Fruit fly (Drosophila melanogaster) whole organism, embryonic: Measurements from ENCODE around the gene CG33090.

Experiments used
- Awh ChIP-seq: fragments of 200-800 bp; sonication (Bioruptor generic); IDR thresholded peaks from 2 replicates; pipeline ENCODE4, ENCODE4 v1.3.6; 2022; ENCODE audit warnings: missing biosample characterization, missing genetic modification characterization
- CG10147 ChIP-seq: fragments of 200-800 bp; sonication (Bioruptor generic); optimal IDR thresholded peaks from 2 replicates; lab custom pipeline; 2019; ENCODE audit warnings: missing biosample characterization, mild to moderate bottlenecking, missing genetic modification characterization, moderate library complexity
- CG11085 ChIP-seq: fragments of 200-800 bp; sonication (Bioruptor generic); IDR thresholded peaks from 2 replicates; pipeline ENCODE4 v1.3.6; 2022; ENCODE audit warnings: missing biosample characterization, missing genetic modification characterization
- CG11504 ChIP-seq: fragments of 200-800 bp; sonication (Bioruptor generic); optimal IDR thresholded peaks from 3 replicates; lab custom pipeline; 2019; ENCODE audit warnings: missing biosample characterization, mild to moderate bottlenecking, missing genetic modification characterization, moderate library complexity
- CG12236 ChIP-seq: fragments of 200-800 bp; sonication (Bioruptor generic); optimal IDR thresholded peaks from 2 replicates; lab custom pipeline; 2016; ENCODE audit warnings: missing biosample characterization, missing genetic modification characterization
- CG12769 ChIP-seq: fragments of 200-800 bp; sonication (Bioruptor generic); optimal IDR thresholded peaks from 2 replicates; lab custom pipeline; 2019; ENCODE audit warnings: missing biosample characterization, mild to moderate bottlenecking, missing genetic modification characterization, moderate library complexity
- CG14667 ChIP-seq: fragments of 200-800 bp; sonication (Bioruptor generic); IDR thresholded peaks from 2 replicates; pipeline ENCODE4 v1.3.6; 2022; ENCODE audit warnings: missing biosample characterization, missing genetic modification characterization
- CG14710 ChIP-seq: fragments of 200-800 bp; sonication (Bioruptor generic); optimal IDR thresholded peaks from 3 replicates; lab custom pipeline; 2019; ENCODE audit warnings: missing biosample characterization, mild to moderate bottlenecking, missing genetic modification characterization, moderate library complexity
- CG31365 ChIP-seq: fragments of 200-800 bp; sonication (Bioruptor generic); optimal IDR thresholded peaks from 2 replicates; lab custom pipeline; 2018; ENCODE audit warnings: missing biosample characterization, mild to moderate bottlenecking, missing genetic modification characterization
- CG32767 ChIP-seq: fragments of 200-800 bp; sonication (Bioruptor generic); IDR thresholded peaks from 2 replicates; pipeline ENCODE4 v1.3.6; 2022; ENCODE audit warnings: missing biosample characterization, missing genetic modification characterization
- CG6654 ChIP-seq: fragments of 200-800 bp; sonication (Bioruptor generic); optimal IDR thresholded peaks from 2 replicates; lab custom pipeline; 2017; ENCODE audit warnings: missing biosample characterization, mild to moderate bottlenecking, missing genetic modification characterization
- CG7963 ChIP-seq: fragments of 200-800 bp; sonication (Bioruptor generic); IDR thresholded peaks from 3 replicates; pipeline ENCODE4 v1.3.6; 2022; ENCODE audit warnings: missing biosample characterization, missing genetic modification characterization; ENCODE audit not compliant: partially characterized antibody
- CG8089 ChIP-seq: fragments of 200-800 bp; sonication (Bioruptor generic); optimal IDR thresholded peaks from 3 replicates; lab custom pipeline; 2016; ENCODE audit warnings: missing biosample characterization, missing genetic modification characterization
- CG8281 ChIP-seq: fragments of 200-800 bp; sonication (Bioruptor generic); optimal IDR thresholded peaks from 2 replicates; lab custom pipeline; 2018; ENCODE audit warnings: missing biosample characterization, mild to moderate bottlenecking, missing genetic modification characterization, moderate library complexity
- CG8359 ChIP-seq: fragments of 200-800 bp; sonication (Bioruptor generic); optimal IDR thresholded peaks from 2 replicates; lab custom pipeline; 2017; ENCODE audit warnings: missing biosample characterization, mild to moderate bottlenecking, missing genetic modification characterization, borderline replicate concordance
- CG8924 ChIP-seq: fragments of 200-800 bp; optimal IDR thresholded peaks from 3 replicates; lab custom pipeline; 2019; ENCODE audit warnings: missing biosample characterization, mild to moderate bottlenecking, missing genetic modification characterization, moderate library complexity
- Dbx ChIP-seq: fragments of 200-800 bp; sonication (Bioruptor generic); IDR thresholded peaks from 3 replicates; pipeline ENCODE4 v1.3.6; 2022; ENCODE audit warnings: missing biosample characterization, missing genetic modification characterization
- Drgx ChIP-seq: fragments of 200-800 bp; sonication (Bioruptor generic); IDR thresholded peaks from 2 replicates; pipeline ENCODE4 v1.3.6; 2022; ENCODE audit warnings: missing biosample characterization, missing genetic modification characterization
- E2f2 ChIP-seq: fragments of 200-800 bp; sonication (Bioruptor generic); IDR thresholded peaks from 2 replicates; pipeline ENCODE4 v1.3.6; 2022; ENCODE audit warnings: missing biosample characterization, missing genetic modification characterization
- HLH3B ChIP-seq: fragments of 200-800 bp; sonication (Bioruptor generic); IDR thresholded peaks from 2 replicates; pipeline ENCODE4 v1.3.6; 2022; ENCODE audit warnings: missing biosample characterization, missing genetic modification characterization
- Opbp ChIP-seq: fragments of 200-800 bp; sonication (Bioruptor generic); IDR thresholded peaks from 3 replicates; pipeline ENCODE4 v1.3.6; 2022; ENCODE audit warnings: missing biosample characterization, missing genetic modification characterization; ENCODE audit not compliant: partially characterized antibody
- Ssrp ChIP-seq: fragments of 200-800 bp; sonication (Bioruptor generic); optimal IDR thresholded peaks from 2 replicates; lab custom pipeline; 2018; ENCODE audit warnings: missing biosample characterization, mild to moderate bottlenecking, missing genetic modification characterization, moderate library complexity
- Taf1 ChIP-seq: fragments of 200-800 bp; sonication (Bioruptor generic); IDR thresholded peaks from 2 replicates; pipeline ENCODE4 v1.3.6; 2022; ENCODE audit warnings: missing biosample characterization, missing genetic modification characterization
- ac ChIP-seq: fragments of 200-800 bp; sonication (Bioruptor generic); optimal IDR thresholded peaks from 3 replicates; lab custom pipeline; 2017; ENCODE audit warnings: missing biosample characterization, mild to moderate bottlenecking, missing genetic modification characterization
- amos ChIP-seq: fragments of 200-800 bp; sonication (Bioruptor generic); IDR thresholded peaks from 2 replicates; pipeline ENCODE4 v1.3.6; 2022; ENCODE audit warnings: missing biosample characterization, missing genetic modification characterization; ENCODE audit not compliant: partially characterized antibody
- cas ChIP-seq: fragments of 200-800 bp; sonication (Bioruptor generic); IDR thresholded peaks from 2 replicates; pipeline ENCODE4 v1.3.6; 2022; ENCODE audit warnings: missing biosample characterization, missing genetic modification characterization
- chinmo ChIP-seq: fragments of 200-800 bp; sonication (Bioruptor generic); IDR thresholded peaks from 4 replicates; pipeline ENCODE4 v1.3.6; 2022; ENCODE audit warnings: missing biosample characterization, missing genetic modification characterization; ENCODE audit not compliant: partially characterized antibody
- crc ChIP-seq: fragments of 200-800 bp; sonication (Bioruptor generic); optimal IDR thresholded peaks from 2 replicates; lab custom pipeline; 2016; ENCODE audit warnings: missing biosample characterization, missing genetic modification characterization
- croc ChIP-seq: fragments of 200-800 bp; sonication (Bioruptor generic); conservative IDR thresholded peaks from 3 replicates; pipeline ENCODE4 v1.3.6; 2022; ENCODE audit warnings: missing biosample characterization, missing genetic modification characterization
- dmrt11E ChIP-seq: fragments of 200-800 bp; sonication (Bioruptor generic); optimal IDR thresholded peaks from 3 replicates; lab custom pipeline; 2018; ENCODE audit warnings: missing biosample characterization, mild to moderate bottlenecking, missing genetic modification characterization, moderate library complexity
- emc ChIP-seq: fragments of 200-800 bp; sonication (Bioruptor generic); optimal IDR thresholded peaks from 2 replicates; lab custom pipeline; 2016; ENCODE audit warnings: missing biosample characterization, missing genetic modification characterization
- ewg ChIP-seq: fragments of 200-800 bp; sonication (Bioruptor generic); optimal IDR thresholded peaks from 3 replicates; lab custom pipeline; 2017; ENCODE audit warnings: mild to moderate bottlenecking, missing biosample characterization, missing genetic modification reagents, missing genetic modification characterization
- eyg ChIP-seq: fragments of 200-800 bp; sonication (Bioruptor generic); optimal IDR thresholded peaks from 3 replicates; lab custom pipeline; 2016; ENCODE audit warnings: missing biosample characterization, missing genetic modification characterization
- gce ChIP-seq: fragments of 200-800 bp; sonication (Bioruptor generic); IDR thresholded peaks from 3 replicates; pipeline ENCODE4 v1.3.6; 2022; ENCODE audit warnings: missing biosample characterization, missing genetic modification characterization
- gcm ChIP-seq: fragments of 200-800 bp; sonication (Bioruptor generic); optimal IDR thresholded peaks from 2 replicates; lab custom pipeline; 2019; ENCODE audit warnings: missing biosample characterization, mild to moderate bottlenecking, missing genetic modification characterization, moderate library complexity
- gem ChIP-seq: fragments of 200-800 bp; sonication (Bioruptor generic); optimal IDR thresholded peaks from 2 replicates; lab custom pipeline; 2019; ENCODE audit warnings: missing biosample characterization, mild to moderate bottlenecking, missing genetic modification characterization, moderate library complexity
- knrl ChIP-seq: fragments of 200-800 bp; sonication (Bioruptor generic); IDR thresholded peaks from 3 replicates; pipeline ENCODE4 v1.3.6; 2022; ENCODE audit warnings: missing biosample characterization, missing genetic modification characterization; ENCODE audit not compliant: partially characterized antibody
- nerfin-2 ChIP-seq: fragments of 200-800 bp; sonication (Bioruptor generic); IDR thresholded peaks from 2 replicates; pipeline ENCODE4 v1.3.6; 2022; ENCODE audit warnings: missing biosample characterization, missing genetic modification characterization; ENCODE audit not compliant: partially characterized antibody
- nmo ChIP-seq: fragments of 200-800 bp; sonication (Bioruptor generic); optimal IDR thresholded peaks from 2 replicates; lab custom pipeline; 2018; ENCODE audit warnings: missing biosample characterization, mild to moderate bottlenecking, missing genetic modification characterization, moderate library complexity
- p53 ChIP-seq: fragments of 200-800 bp; sonication (Bioruptor generic); optimal IDR thresholded peaks from 2 replicates; lab custom pipeline; 2016; ENCODE audit warnings: missing biosample characterization, missing genetic modification characterization
- row ChIP-seq: fragments of 200-800 bp; sonication (Bioruptor generic); IDR thresholded peaks from 3 replicates; pipeline ENCODE4 v1.3.6; 2022; ENCODE audit warnings: missing biosample characterization, missing genetic modification characterization
- sr ChIP-seq: fragments of 200-800 bp; sonication (Bioruptor generic); IDR thresholded peaks from 3 replicates; pipeline ENCODE4 v1.3.6; 2022; ENCODE audit warnings: missing biosample characterization, missing genetic modification characterization
- stwl ChIP-seq: fragments of 200-800 bp; sonication (Bioruptor generic); optimal IDR thresholded peaks from 3 replicates; lab custom pipeline; 2018; ENCODE audit warnings: missing biosample characterization, mild to moderate bottlenecking, missing genetic modification characterization, moderate library complexity
- tll ChIP-seq, 2 experiments: fragments of 200-800 bp in 1 of 2; fragments of >200 bp in 1 of 2; sonication (Bioruptor generic) in 1 of 2; optimal IDR thresholded peaks; 2 replicates each; lab custom pipeline; 2017 to 2019; ENCODE audit warnings: missing biosample characterization in 2 of 2, missing genetic modification characterization in 2 of 2, mild to moderate bottlenecking in 1 of 2, moderate library complexity in 1 of 2
- vnd ChIP-seq: fragments of 200-800 bp; sonication (Bioruptor generic); IDR thresholded peaks from 3 replicates; pipeline ENCODE4 v1.3.6; 2022; ENCODE audit warnings: missing biosample characterization, missing genetic modification characterization; ENCODE audit not compliant: partially characterized antibody
- wek ChIP-seq: fragments of 200-800 bp; sonication (Bioruptor generic); optimal IDR thresholded peaks from 3 replicates; lab custom pipeline; 2018; ENCODE audit warnings: missing biosample characterization, mild to moderate bottlenecking, missing genetic modification characterization, moderate library complexity

The CG33090 gene

dm6 chr2L:14316704-14317103 lies 17.3 kb upstream of the CG33090 start:
- TF ChIP-seq cas (GFP tag; lab: Robert Waterston, UW) (no peak), Awh (GFP tag; lab: Robert Waterston, UW) (peak; percentile 41; the same call in 1 of the 2 replicates), CG8281 (tag; lab: Kevin White, UChicago) (peak; percentile 96)

- TF ChIP-seq tll (GFP tag; optimal IDR thresholded peaks at IDR 0.05; lab: Kevin White, UChicago) = no peak
- peak; percentile 93 for TF ChIP-seq sr
- TF ChIP-seq E2f2 (GFP tag; lab: Robert Waterston, UW) = no peak
- no peak for TF ChIP-seq CG8924 (tag; lab: Kevin White, UChicago)
- TF ChIP-seq chinmo (GFP tag; lab: Robert Waterston, UW) = 0 out of 4 replicates have a peak, but pooled peaks have one; percentile 56
- TF ChIP-seq CG8359 (GFP tag; lab: Kevin White, UChicago) = no peak
- TF ChIP-seq CG6654 = peak; percentile 90
- TF ChIP-seq Dbx = no peak
- TF ChIP-seq Opbp (GFP tag; lab: Robert Waterston, UW) = no peak
Observed at dm6 chr2L:14317992-14318391, 16.0 kb upstream of the CG33090 start.

- TF ChIP-seq Opbp (GFP tag; lab: Robert Waterston, UW) (no peak), gem (tag; lab: Kevin White, UChicago) (no peak), dmrt11E (tag; lab: Kevin White, UChicago) (no peak), nmo (GFP tag; lab: Kevin White, UChicago) (no peak), Ssrp (tag; lab: Kevin White, UChicago) (no peak), Taf1 (no peak), vnd (GFP tag; lab: Robert Waterston, UW) (no peak), CG32767 (GFP tag; lab: Robert Waterston, UW) (no peak), p53 (no peak), crc (no peak), CG10147 (GFP tag; lab: Kevin White, UChicago) (no peak), gcm (GFP tag; lab: Kevin White, UChicago) (no peak), Drgx (peak; percentile 49), CG11085 (GFP tag; lab: Robert Waterston, UW) (no peak), CG12769 (tag; lab: Kevin White, UChicago) (no peak), HLH3B (GFP tag; lab: Robert Waterston, UW) (peak; percentile 32; the same call in 1 of the 2 replicates), chinmo (GFP tag; lab: Robert Waterston, UW) (0 out of 4 replicates have a peak, but pooled peaks have one; percentile 14), CG14667 (no peak), nerfin-2 (GFP tag; lab: Robert Waterston, UW) (no peak), row (GFP tag; lab: Robert Waterston, UW) (0 out of 3 replicates have a peak, but pooled peaks have one; percentile 11), wek (GFP tag; lab: Kevin White, UChicago) (no peak), CG7963 (GFP tag; lab: Robert Waterston, UW) (no peak), ewg (no peak), ac (GFP tag; lab: Kevin White, UChicago) (no peak), CG8089 (no peak), knrl (no peak), CG14710 (tag; lab: Kevin White, UChicago) (no peak), CG8924 (tag; lab: Kevin White, UChicago) (no peak), CG31365 (tag; lab: Kevin White, UChicago) (no peak), stwl (tag; lab: Kevin White, UChicago) (no peak), CG11504 (tag; lab: Kevin White, UChicago) (peak; percentile 12), croc (no peak), gce (no peak), CG12236 (GFP tag; lab: Kevin White, UChicago) (no peak), eyg (GFP tag; lab: Kevin White, UChicago) (no peak), emc (GFP tag; lab: Kevin White, UChicago) (no peak), amos (GFP tag; lab: Robert Waterston, UW) (no peak)
Observed at dm6 chr2L:14318600-14318999, 15.4 kb upstream of the CG33090 start.
